Fruit fly (Drosophila melanogaster) whole organism, embryonic: ENCODE results near the gene NK7.1.
A peak's percentile ranks its signal among the peaks of the same experiment; 100 is the strongest.

Source experiments
- BEAF-32 ChIP-seq: fragments of 200-800 bp; sonication (Bioruptor generic); optimal IDR thresholded peaks from 3 replicates; lab custom pipeline; 2017; ENCODE audit warnings: missing biosample characterization, missing genetic modification characterization, mild to moderate bottlenecking, moderate library complexity, missing genetic modification reagents
- Bgb ChIP-seq: fragments of 200-800 bp; sonication (Bioruptor generic); IDR thresholded peaks from 2 replicates; pipeline ENCODE4 v1.3.6; 2022; ENCODE audit warnings: missing biosample characterization, missing genetic modification characterization; ENCODE audit not compliant: partially characterized antibody
- CG11247 ChIP-seq: fragments of 200-800 bp; sonication (Bioruptor generic); IDR thresholded peaks from 2 replicates; pipeline ENCODE4 v1.3.6; 2022; ENCODE audit warnings: missing biosample characterization, missing genetic modification characterization
- CG12391 ChIP-seq: fragments of 200-800 bp; sonication (Bioruptor generic); optimal IDR thresholded peaks from 3 replicates; lab custom pipeline; 2018; ENCODE audit warnings: missing biosample characterization, mild to moderate bottlenecking, missing genetic modification characterization, moderate library complexity
- CG12659 ChIP-seq: fragments of 200-800 bp; sonication (Bioruptor generic); optimal IDR thresholded peaks from 3 replicates; lab custom pipeline; 2017; ENCODE audit warnings: mild to moderate bottlenecking, missing biosample characterization, missing genetic modification reagents, missing genetic modification characterization
- CG13287 ChIP-seq: fragments of 200-800 bp; sonication (Bioruptor generic); IDR thresholded peaks from 2 replicates; pipeline ENCODE4 v1.3.6; 2022; ENCODE audit warnings: missing biosample characterization, missing genetic modification characterization; ENCODE audit not compliant: partially characterized antibody
- CG15601 ChIP-seq: fragments of 200-800 bp; sonication (Bioruptor generic); optimal IDR thresholded peaks from 3 replicates; lab custom pipeline; 2019; ENCODE audit warnings: missing biosample characterization, mild to moderate bottlenecking, missing genetic modification characterization, moderate library complexity
- CG17829 ChIP-seq: fragments of 200-800 bp; optimal IDR thresholded peaks from 2 replicates; lab custom pipeline; 2019; ENCODE audit warnings: missing biosample characterization, mild to moderate bottlenecking, missing genetic modification characterization, moderate library complexity
- CG2120 ChIP-seq: fragments of 200-800 bp; sonication (Bioruptor generic); optimal IDR thresholded peaks from 3 replicates; lab custom pipeline; 2016; ENCODE audit warnings: missing biosample characterization, missing genetic modification characterization
- CG31224 ChIP-seq: fragments of 200-800 bp; sonication (Bioruptor generic); IDR thresholded peaks from 2 replicates; pipeline ENCODE4 v1.3.6; 2022; ENCODE audit warnings: missing biosample characterization, missing genetic modification characterization
- CG4360 ChIP-seq: fragments of 200-800 bp; sonication (Bioruptor generic); IDR thresholded peaks from 2 replicates; pipeline ENCODE4 v1.3.6; 2022; ENCODE audit warnings: missing biosample characterization, missing genetic modification characterization
- CG4424 ChIP-seq: fragments of 200-800 bp; sonication (Bioruptor generic); optimal IDR thresholded peaks from 3 replicates; lab custom pipeline; 2016; ENCODE audit warnings: missing biosample characterization, missing genetic modification characterization
- CG4617 ChIP-seq: fragments of 200-800 bp; sonication (Bioruptor generic); optimal IDR thresholded peaks from 3 replicates; lab custom pipeline; 2016; ENCODE audit warnings: missing biosample characterization, missing genetic modification characterization, borderline replicate concordance
- CG4707 ChIP-seq: fragments of 200-800 bp; sonication (Bioruptor generic); optimal IDR thresholded peaks from 2 replicates; lab custom pipeline; 2018; ENCODE audit warnings: missing biosample characterization, mild to moderate bottlenecking, missing genetic modification characterization, moderate library complexity
- CG5245 ChIP-seq: fragments of 200-800 bp; sonication (Bioruptor generic); optimal IDR thresholded peaks from 3 replicates; lab custom pipeline; 2016; ENCODE audit warnings: missing biosample characterization, missing genetic modification characterization
- CG6654 ChIP-seq: fragments of 200-800 bp; sonication (Bioruptor generic); optimal IDR thresholded peaks from 2 replicates; lab custom pipeline; 2017; ENCODE audit warnings: missing biosample characterization, mild to moderate bottlenecking, missing genetic modification characterization
- CG9437 ChIP-seq: fragments of 200-800 bp; sonication (Bioruptor generic); optimal IDR thresholded peaks from 2 replicates; lab custom pipeline; 2018; ENCODE audit warnings: missing biosample characterization, mild to moderate bottlenecking, missing genetic modification characterization
- CG9797 ChIP-seq: fragments of 200-800 bp; sonication (Bioruptor generic); optimal IDR thresholded peaks from 3 replicates; lab custom pipeline; 2018; ENCODE audit warnings: missing biosample characterization, mild to moderate bottlenecking, missing genetic modification characterization
- D19B ChIP-seq: fragments of 200-800 bp; sonication (Bioruptor generic); optimal IDR thresholded peaks from 2 replicates; lab custom pipeline; 2017; ENCODE audit warnings: missing biosample characterization, mild to moderate bottlenecking, missing genetic modification characterization
- Dp ChIP-seq: fragments of 200-800 bp; sonication (Bioruptor generic); optimal IDR thresholded peaks from 2 replicates; lab custom pipeline; 2018; ENCODE audit warnings: missing biosample characterization, mild to moderate bottlenecking, missing genetic modification characterization, moderate library complexity
- Drgx ChIP-seq: fragments of 200-800 bp; sonication (Bioruptor generic); IDR thresholded peaks from 2 replicates; pipeline ENCODE4 v1.3.6; 2022; ENCODE audit warnings: missing biosample characterization, missing genetic modification characterization
- E2f2 ChIP-seq: fragments of 200-800 bp; sonication (Bioruptor generic); IDR thresholded peaks from 2 replicates; pipeline ENCODE4 v1.3.6; 2022; ENCODE audit warnings: missing biosample characterization, missing genetic modification characterization
- Ets97D ChIP-seq: fragments of 200-800 bp; sonication (Bioruptor generic); optimal IDR thresholded peaks from 3 replicates; lab custom pipeline; 2016; ENCODE audit warnings: missing biosample characterization, missing genetic modification characterization
- Fer1 ChIP-seq: fragments of 200-800 bp; sonication (Bioruptor generic); optimal IDR thresholded peaks from 2 replicates; lab custom pipeline; 2017; ENCODE audit warnings: missing biosample characterization, mild to moderate bottlenecking, missing genetic modification characterization
- HLH4C ChIP-seq: fragments of 200-800 bp; sonication (Bioruptor generic); IDR thresholded peaks from 3 replicates; pipeline ENCODE4 v1.3.6; 2022; ENCODE audit warnings: missing biosample characterization, missing genetic modification characterization; ENCODE audit not compliant: partially characterized antibody
- Hr3 ChIP-seq: fragments of 200-800 bp; sonication (Bioruptor generic); optimal IDR thresholded peaks from 3 replicates; lab custom pipeline; 2016; ENCODE audit warnings: missing biosample characterization, missing genetic modification characterization
- Lhr ChIP-seq: fragments of 200-800 bp; sonication (Bioruptor generic); optimal IDR thresholded peaks from 3 replicates; lab custom pipeline; 2017; ENCODE audit warnings: mild to moderate bottlenecking, missing biosample characterization, missing genetic modification reagents, missing genetic modification characterization
- Lpt ChIP-seq: fragments of >200 bp; optimal IDR thresholded peaks from 2 replicates; lab custom pipeline; 2018; ENCODE audit warnings: missing biosample characterization, missing genetic modification characterization
- MBD-R2 ChIP-seq: fragments of 200-800 bp; sonication (Bioruptor generic); IDR thresholded peaks from 2 replicates; pipeline ENCODE4 v1.3.6; 2022; ENCODE audit warnings: missing biosample characterization, missing genetic modification characterization
- Max ChIP-seq: fragments of 200-800 bp; sonication (Bioruptor generic); optimal IDR thresholded peaks from 2 replicates; lab custom pipeline; 2016; ENCODE audit warnings: missing biosample characterization, mild to moderate bottlenecking, missing genetic modification characterization
- Myb ChIP-seq: fragments of 200-800 bp; sonication (Bioruptor generic); optimal IDR thresholded peaks from 2 replicates; lab custom pipeline; 2016; ENCODE audit warnings: missing biosample characterization, missing genetic modification characterization
- Opbp ChIP-seq: fragments of 200-800 bp; sonication (Bioruptor generic); IDR thresholded peaks from 3 replicates; pipeline ENCODE4 v1.3.6; 2022; ENCODE audit warnings: missing biosample characterization, missing genetic modification characterization; ENCODE audit not compliant: partially characterized antibody
- Sox100B ChIP-seq: fragments of 200-800 bp; sonication (Bioruptor generic); optimal IDR thresholded peaks from 3 replicates; lab custom pipeline; 2018; ENCODE audit warnings: missing biosample characterization, mild to moderate bottlenecking, missing genetic modification characterization
- Usf ChIP-seq: fragments of 200-800 bp; sonication (Bioruptor generic); optimal IDR thresholded peaks from 2 replicates; lab custom pipeline; 2017; ENCODE audit warnings: missing genotype, missing biosample characterization, missing genetic modification characterization
- ac ChIP-seq: fragments of 200-800 bp; sonication (Bioruptor generic); optimal IDR thresholded peaks from 3 replicates; lab custom pipeline; 2017; ENCODE audit warnings: missing biosample characterization, mild to moderate bottlenecking, missing genetic modification characterization
- chm ChIP-seq: fragments of 200-800 bp; sonication (Bioruptor generic); IDR thresholded peaks from 2 replicates; pipeline ENCODE4 v1.3.6; 2022; ENCODE audit warnings: missing biosample characterization, missing genetic modification characterization
- crol ChIP-seq: fragments of 200-800 bp; sonication (Bioruptor generic); IDR thresholded peaks from 2 replicates; pipeline ENCODE4 v1.3.6; 2022; ENCODE audit warnings: missing biosample characterization, missing genetic modification characterization
- gro ChIP-seq: fragments of 200-800 bp; sonication (Bioruptor generic); optimal IDR thresholded peaks from 2 replicates; lab custom pipeline; 2016; ENCODE audit warnings: missing biosample characterization, missing genetic modification characterization
- nom ChIP-seq: fragments of 200-800 bp; sonication (Bioruptor generic); optimal IDR thresholded peaks from 2 replicates; lab custom pipeline; 2017; ENCODE audit warnings: missing biosample characterization, missing genetic modification characterization, mild to moderate bottlenecking, moderate library complexity, missing genetic modification reagents
- pan ChIP-seq, 4 experiments: fragments of >200 bp in 3 of 4; fragments of 200-800 bp in 1 of 4; sonication (Bioruptor generic) in 1 of 4; optimal IDR thresholded peaks in 3 of 4; IDR thresholded peaks in 1 of 4; 2 replicates each; pipeline versions ENCODE4 v1.3.6 to Lab custom; 2017 to 2022; ENCODE audit warnings: missing biosample characterization in 2 of 4, missing genetic modification characterization in 2 of 4, mixed read lengths in 1 of 4
- psq ChIP-seq: fragments of 200-800 bp; sonication (Bioruptor generic); optimal IDR thresholded peaks from 2 replicates; lab custom pipeline; 2017; ENCODE audit warnings: missing biosample characterization, missing genetic modification characterization
- sens-2 ChIP-seq: fragments of 200-800 bp; sonication (Bioruptor generic); IDR thresholded peaks from 2 replicates; pipeline ENCODE4 v1.3.6; 2022; ENCODE audit warnings: missing biosample characterization, missing genetic modification characterization
- sqz ChIP-seq: fragments of 200-800 bp; sonication (Bioruptor generic); optimal IDR thresholded peaks from 3 replicates; lab custom pipeline; 2018; ENCODE audit warnings: missing biosample characterization, mild to moderate bottlenecking, missing genetic modification characterization
- trem ChIP-seq: fragments of 200-800 bp; optimal IDR thresholded peaks from 3 replicates; lab custom pipeline; 2019; ENCODE audit warnings: missing biosample characterization, mild to moderate bottlenecking, missing genetic modification characterization, moderate library complexity
- zen ChIP-seq: fragments of 200-800 bp; sonication (Bioruptor generic); optimal IDR thresholded peaks from 3 replicates; lab custom pipeline; 2018; ENCODE audit warnings: missing biosample characterization, mild to moderate bottlenecking, missing genetic modification characterization, moderate library complexity

The NK7.1 gene

DNA sequence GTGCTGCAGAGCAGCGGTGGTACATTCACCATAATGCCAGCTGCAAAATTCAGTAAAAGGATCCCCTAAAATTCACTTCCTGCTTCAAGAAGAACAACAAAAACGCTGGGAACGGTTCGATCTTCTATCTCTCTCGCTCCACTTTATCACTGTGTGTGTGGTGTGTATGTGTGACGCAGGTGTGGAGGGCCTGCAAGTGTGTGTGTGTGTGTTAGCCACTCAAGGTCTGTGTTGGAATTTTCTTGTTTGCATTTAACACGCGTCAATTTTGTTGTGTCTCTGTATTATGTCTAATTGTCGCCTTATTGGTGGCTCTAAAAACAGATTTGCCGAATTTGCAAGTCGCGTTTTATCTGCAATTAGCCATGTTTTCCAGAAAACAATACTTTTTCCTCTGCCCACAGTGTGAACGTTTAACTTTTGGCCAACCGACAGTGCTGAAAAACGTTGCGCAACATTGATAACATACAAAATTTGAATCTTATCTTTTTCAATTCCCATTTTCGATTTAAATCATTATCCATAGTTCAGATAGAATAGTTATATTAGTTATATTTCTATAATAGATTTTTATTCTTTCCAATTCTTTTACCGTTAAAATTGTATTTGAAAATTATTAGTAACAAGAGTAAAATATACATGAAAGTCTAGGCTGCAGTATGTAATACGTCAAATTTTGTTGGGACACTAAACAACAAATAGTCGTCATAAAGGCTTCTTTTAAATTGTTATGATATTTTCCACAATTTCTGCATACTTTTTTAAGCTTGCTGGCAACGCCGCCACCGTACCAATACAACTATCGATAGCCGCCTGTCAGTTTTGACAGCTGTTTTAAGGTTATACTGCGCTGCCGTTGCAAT, 46.3 kb downstream of the NK7.1 start, which contains the start of the genes Afti and ATPsynE (continued):
- TF ChIP-seq CG5245 (GFP tag; lab: Kevin White, UChicago) (peak; percentile 34), Max (peak; percentile 29), CG11247 (peak; percentile 62), CG6654 (GFP tag; lab: Kevin White, UChicago) (peak; percentile 41), sens-2 (GFP tag; lab: Robert Waterston, UW) (no peak), Lpt (no peak), ac (GFP tag; lab: Kevin White, UChicago) (peak; percentile 30), HLH4C (GFP tag; lab: Robert Waterston, UW) (peak; percentile 59), CG4424 (GFP tag; lab: Kevin White, UChicago) (peak; percentile 64)

DNA sequence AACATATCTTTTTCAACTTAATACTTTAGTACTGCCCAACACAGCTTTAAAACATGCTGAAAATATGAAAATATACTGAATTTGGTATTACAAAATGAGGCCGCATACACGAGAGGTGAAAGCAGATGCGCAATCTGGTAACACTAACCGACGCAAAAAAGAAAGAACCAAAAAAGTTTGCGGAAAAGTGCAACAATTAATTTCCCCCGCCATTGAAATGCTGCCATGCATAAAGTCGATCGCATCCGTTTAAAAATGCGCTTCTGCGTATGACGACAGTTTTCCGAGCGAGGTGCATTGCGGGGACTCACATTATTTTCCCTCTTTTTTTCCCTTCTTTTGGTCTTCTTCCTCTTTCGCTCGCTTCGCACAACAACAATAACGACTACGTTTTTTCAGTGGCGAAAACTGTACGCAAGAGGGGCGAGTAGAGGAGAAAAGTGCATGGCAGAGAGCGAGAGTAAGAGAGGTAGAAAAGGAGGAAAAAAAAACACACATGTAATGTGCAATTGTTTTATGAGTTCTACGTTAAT, 56.8 kb downstream of the NK7.1 start, which contains the start of gene Set8:
Gene Set8 (plus strand): TSS at position 127 of the 533 bp plus-strand sequence.
- TF ChIP-seq MBD-R2, result peak; percentile 43
- TF ChIP-seq CG4617 (GFP tag; lab: Kevin White, UChicago), result peak; percentile 91
- peak; percentile 68 for TF ChIP-seq Lhr (GFP tag; lab: Kevin White, UChicago)
- TF ChIP-seq psq (GFP tag; lab: Kevin White, UChicago), result peak; percentile 90
- TF ChIP-seq Opbp, result 0 out of 3 replicates have a peak, but pooled peaks have one; percentile 44
- peak; percentile 82 for TF ChIP-seq nom (GFP tag; lab: Kevin White, UChicago)
- no peak for TF ChIP-seq pan (optimal IDR thresholded peaks at IDR 0.05; lab: Kevin White, UChicago)
- no peak for TF ChIP-seq pan (GFP tag; optimal IDR thresholded peaks at IDR 0.05 in 1 of 2, IDR thresholded peaks at IDR 0.05 in 1 of 2)
- peak; percentile 63; the same call in 1 of the 2 replicates for TF ChIP-seq Drgx
- TF ChIP-seq CG4707, result no peak
- TF ChIP-seq sqz (GFP tag; lab: Kevin White, UChicago), result peak; percentile 95
- TF ChIP-seq CG15601 (tag; lab: Kevin White, UChicago), result peak; percentile 44
- peak; percentile 58 for TF ChIP-seq CG9437
- peak; percentile 41 for TF ChIP-seq BEAF-32 (GFP tag; lab: Kevin White, UChicago)
- TF ChIP-seq CG12659 (GFP tag; lab: Kevin White, UChicago), result peak; percentile 60
- no peak for TF ChIP-seq CG31224 (GFP tag; lab: Robert Waterston, UW)
- TF ChIP-seq trem (tag; lab: Kevin White, UChicago), result peak; percentile 82
- peak; percentile 68 for TF ChIP-seq Ets97D (GFP tag; lab: Kevin White, UChicago)
- 0 out of 2 replicates have a peak, but pooled peaks have one; percentile 30 for TF ChIP-seq E2f2 (GFP tag; lab: Robert Waterston, UW)
- 0 out of 2 replicates have a peak, but pooled peaks have one; percentile 28 for TF ChIP-seq chm (GFP tag; lab: Robert Waterston, UW)
- no peak for TF ChIP-seq Usf (GFP tag; lab: Kevin White, UChicago)
- TF ChIP-seq zen (tag; lab: Kevin White, UChicago), result peak; percentile 40
- peak; percentile 46 for TF ChIP-seq Dp (GFP tag; lab: Kevin White, UChicago)
- peak; percentile 5 for TF ChIP-seq CG17829 (tag; lab: Kevin White, UChicago)
- peak; percentile 97 for TF ChIP-seq crol (GFP tag; lab: Robert Waterston, UW)
- TF ChIP-seq CG12391, result peak; percentile 18
- TF ChIP-seq Fer1 (GFP tag; lab: Kevin White, UChicago), result peak; percentile 11
- peak; percentile 35 for TF ChIP-seq gro (GFP tag; lab: Kevin White, UChicago)
- peak; percentile 25 for TF ChIP-seq CG2120
- peak; percentile 91 for TF ChIP-seq CG9797 (GFP tag; lab: Kevin White, UChicago)
- TF ChIP-seq Hr3, result peak; percentile 4
- TF ChIP-seq CG4360 (GFP tag; lab: Robert Waterston, UW), result peak; percentile 88
- TF ChIP-seq Myb (GFP tag; lab: Kevin White, UChicago), result peak; percentile 6
- TF ChIP-seq CG13287 (GFP tag; lab: Robert Waterston, UW), result peak; percentile 57; the same call in 1 of the 2 replicates
- TF ChIP-seq D19B (GFP tag; lab: Kevin White, UChicago), result no peak
- TF ChIP-seq Sox100B, result no peak
- peak; percentile 45; the same call in 1 of the 2 replicates for TF ChIP-seq Bgb
